Worm (Caenorhabditis elegans) whole organism, L4/young adult: ENCODE results near the gene dnj-14.

Experiments used
- dao-5 ChIP-seq: sonication (generic microtip); optimal IDR thresholded peaks from 2 replicates; lab custom pipeline; 2016; ENCODE audit warnings: missing genotype, missing genetic modification characterization, moderate library complexity, missing compliant biosample characterization
- him-1 ChIP-seq: sonication (generic microtip); optimal IDR thresholded peaks from 2 replicates; lab custom pipeline; 2016; ENCODE audit warnings: missing genotype, missing genetic modification reagents, missing genetic modification characterization, missing compliant biosample characterization

DNA sequence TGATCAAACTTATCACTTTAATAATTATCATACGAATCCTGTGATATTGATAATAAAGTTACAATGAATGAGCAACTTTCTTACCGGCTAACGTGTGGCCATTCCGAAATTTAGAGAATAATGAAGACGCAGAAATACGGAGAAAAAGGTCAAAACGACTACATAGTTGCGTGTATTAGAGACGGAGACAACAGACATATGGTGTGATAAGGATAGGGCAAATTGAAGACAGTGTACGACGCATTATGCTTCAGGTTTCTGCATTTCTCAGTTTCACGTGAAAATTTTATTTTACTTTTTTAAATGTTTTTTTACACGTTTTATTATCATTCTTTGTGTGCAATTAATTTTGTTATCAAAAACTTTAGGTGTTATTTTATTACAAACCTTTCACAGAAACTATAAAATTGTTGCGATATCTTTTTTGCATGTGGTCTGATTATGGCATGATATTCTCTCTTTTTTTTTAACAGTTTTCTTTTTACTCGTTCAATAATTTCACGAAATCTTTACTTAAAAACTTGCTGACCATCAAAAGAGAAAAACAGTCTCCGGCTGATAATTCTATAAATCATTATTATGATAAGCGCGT, 38.3 kb downstream of the dnj-14 start, which contains the start of gene tmem-135:
- TF ChIP-seq him-1 (tag; lab: Kevin White, UChicago) (no peak), dao-5 (tag; lab: Kevin White, UChicago) (no peak)
